Fruit fly (Drosophila melanogaster): ENCODE data around the gene Cp7Fb.
A peak's percentile ranks its signal among the peaks of the same experiment; 100 is the strongest.

Gene Cp7Fb

dm6 chrX:8444883-8445572, 28.6 kb upstream of the Cp7Fb start (continued):
- TF ChIP-seq lmd (GFP tag; IDR thresholded peaks at IDR 0.05): peak; percentile 24; the same call in 1 of the 2 replicates
- no peak for TF ChIP-seq Dp (GFP tag; optimal IDR thresholded peaks at IDR 0.05)
- TF ChIP-seq Atf3 (GFP tag; optimal IDR thresholded peaks at IDR 0.05): no peak
- peak; percentile 66 for TF ChIP-seq Blimp-1 (GFP tag; optimal IDR thresholded peaks at IDR 0.05)
- TF ChIP-seq CG15696 (tag; optimal IDR thresholded peaks at IDR 0.05): peak; percentile 90
- peak; percentile 21 for TF ChIP-seq Fer3 (tag; optimal IDR thresholded peaks at IDR 0.05)
- no peak for TF ChIP-seq wor (GFP tag; IDR thresholded peaks at IDR 0.05)

dm6 chrX:8447166-8447565, 26.5 kb upstream of the Cp7Fb start:
- TF ChIP-seq CG33213 (GFP tag; optimal IDR thresholded peaks at IDR 0.05): no peak
- peak; percentile 50 for TF ChIP-seq Nf-YC (tag; optimal IDR thresholded peaks at IDR 0.05)
- no peak for TF ChIP-seq sr (GFP tag; IDR thresholded peaks at IDR 0.05)
- peak; percentile 78 for TF ChIP-seq Nf-YB (GFP tag; optimal IDR thresholded peaks at IDR 0.05)

- TF ChIP-seq CG6254 (GFP tag; optimal IDR thresholded peaks at IDR 0.05) (no peak), CTCF (GFP tag; optimal IDR thresholded peaks at IDR 0.05) (peak; percentile 60), disco-r (GFP tag; optimal IDR thresholded peaks at IDR 0.05) (no peak), CG8290 (GFP tag; optimal IDR thresholded peaks at IDR 0.05) (peak; percentile 50), CG8290 (tag; optimal IDR thresholded peaks at IDR 0.05) (no peak), sr (GFP tag; IDR thresholded peaks at IDR 0.05) (peak; percentile 61; the same call in 1 of the 3 replicates), Hr39 (optimal IDR thresholded peaks at IDR 0.05) (peak; percentile 85), CG6791 (GFP tag; IDR thresholded peaks at IDR 0.05; ENCODE audit: partially characterized antibody) (peak; percentile 57; the same call in 2 of the 3 replicates)
Observed at dm6 chrX:8448171-8448570, 25.5 kb upstream of the Cp7Fb start.

dm6 chrX:8450214-8450904, 23.3 kb upstream of the Cp7Fb start:
- TF ChIP-seq hkb (optimal IDR thresholded peaks at IDR 0.05): no peak
- TF ChIP-seq hkb (GFP tag; IDR thresholded peaks at IDR 0.05): no peak
- peak; percentile 24 for TF ChIP-seq CG11504 (tag; optimal IDR thresholded peaks at IDR 0.05)
- TF ChIP-seq CG4730 (GFP tag; IDR thresholded peaks at IDR 0.05): no peak
- peak; percentile 21 for TF ChIP-seq Med (GFP tag)
- no peak for TF ChIP-seq CG4424 (GFP tag; optimal IDR thresholded peaks at IDR 0.05)
- peak; percentile 85 for TF ChIP-seq D19A (tag; optimal IDR thresholded peaks at IDR 0.05)
- peak; percentile 78 for TF ChIP-seq sd (tag; optimal IDR thresholded peaks at IDR 0.05)
- peak; percentile 24 for TF ChIP-seq CG2678 (tag; optimal IDR thresholded peaks at IDR 0.05)
- TF ChIP-seq Gsc (GFP tag; IDR thresholded peaks at IDR 0.05): no peak
- TF ChIP-seq CG1647 (GFP tag; optimal IDR thresholded peaks at IDR 0.05): no peak
- TF ChIP-seq E2f2 (GFP tag; IDR thresholded peaks at IDR 0.05): 0 out of 2 replicates have a peak, but pooled peaks have one; percentile 17
- TF ChIP-seq Hsf (GFP tag; optimal IDR thresholded peaks at IDR 0.05): no peak
- no peak for TF ChIP-seq CG18476 (GFP tag; optimal IDR thresholded peaks at IDR 0.05)
- TF ChIP-seq trem (tag; optimal IDR thresholded peaks at IDR 0.05): no peak
- TF ChIP-seq row (GFP tag; IDR thresholded peaks at IDR 0.05): peak; percentile 48; the same call in 2 of the 3 replicates
- TF ChIP-seq CG10209 (GFP tag; optimal IDR thresholded peaks at IDR 0.05): no peak
- TF ChIP-seq psq (GFP tag; optimal IDR thresholded peaks at IDR 0.05): no peak
- no peak for TF ChIP-seq sima (GFP tag; optimal IDR thresholded peaks at IDR 0.05)
- TF ChIP-seq CG13287 (GFP tag; IDR thresholded peaks at IDR 0.05; ENCODE audit: partially characterized antibody): no peak
- 0 out of 2 replicates have a peak, but pooled peaks have one; percentile 18 for TF ChIP-seq CG9932 (GFP tag; IDR thresholded peaks at IDR 0.05)
- no peak for TF ChIP-seq Sry-β (GFP tag; optimal IDR thresholded peaks at IDR 0.05)
- TF ChIP-seq chinmo (GFP tag; IDR thresholded peaks at IDR 0.05; ENCODE audit: partially characterized antibody): peak; percentile 70; the same call in 2 of the 4 replicates
- peak; percentile 8 for TF ChIP-seq lab (GFP tag; optimal IDR thresholded peaks at IDR 0.05)
- peak; percentile 64 for TF ChIP-seq GATAe (GFP tag; conservative IDR thresholded peaks at IDR 0.05)
- TF ChIP-seq Deaf1 (tag; optimal IDR thresholded peaks at IDR 0.05): no peak
- no peak for TF ChIP-seq Ets65A (GFP tag)
- no peak for TF ChIP-seq so (GFP tag; IDR thresholded peaks at IDR 0.05)

All from whole organism, embryonic.